Fruit fly (Drosophila melanogaster) whole organism, embryonic: Measurements from ENCODE around the gene Cyp318a1.
A peak's percentile ranks its signal among the peaks of the same experiment; 100 is the strongest.

Experiments
- Abd-B ChIP-seq: fragments of 200-800 bp; sonication (Bioruptor generic); optimal IDR thresholded peaks from 2 replicates; lab custom pipeline; 2018; ENCODE audit warnings: missing biosample characterization, mild to moderate bottlenecking, missing genetic modification characterization, moderate library complexity
- Adf1 ChIP-seq: fragments of 200-800 bp; sonication (Bioruptor generic); IDR thresholded peaks from 2 replicates; pipeline ENCODE4 v1.3.6; 2022; ENCODE audit warnings: missing biosample characterization, missing genetic modification characterization
- CG10267 ChIP-seq: fragments of 200-800 bp; sonication (Bioruptor generic); optimal IDR thresholded peaks from 2 replicates; lab custom pipeline; 2018; ENCODE audit warnings: missing biosample characterization, mild to moderate bottlenecking, missing genetic modification characterization, moderate library complexity
- CG10366 ChIP-seq: fragments of 200-800 bp; sonication (Bioruptor generic); IDR thresholded peaks from 2 replicates; pipeline ENCODE4 v1.3.6; 2022; ENCODE audit warnings: missing biosample characterization, missing genetic modification characterization
- CG10462 ChIP-seq: fragments of 200-800 bp; sonication (Bioruptor generic); optimal IDR thresholded peaks from 2 replicates; lab custom pipeline; 2016; ENCODE audit warnings: missing biosample characterization, missing genetic modification characterization
- CG12299 ChIP-seq: fragments of 200-800 bp; sonication (Bioruptor generic); optimal IDR thresholded peaks from 2 replicates; lab custom pipeline; 2018; ENCODE audit warnings: missing biosample characterization, mild to moderate bottlenecking, missing genetic modification characterization
- CG12769 ChIP-seq: fragments of 200-800 bp; sonication (Bioruptor generic); optimal IDR thresholded peaks from 2 replicates; lab custom pipeline; 2019; ENCODE audit warnings: missing biosample characterization, mild to moderate bottlenecking, missing genetic modification characterization, moderate library complexity
- CG15514 ChIP-seq: fragments of 200-800 bp; sonication (Bioruptor generic); optimal IDR thresholded peaks from 3 replicates; lab custom pipeline; 2017; ENCODE audit warnings: missing biosample characterization, missing genetic modification characterization, mild to moderate bottlenecking, moderate library complexity, missing genetic modification reagents
- CG1603 ChIP-seq: fragments of 200-800 bp; sonication (Bioruptor generic); optimal IDR thresholded peaks from 2 replicates; lab custom pipeline; 2019; ENCODE audit warnings: missing biosample characterization, mild to moderate bottlenecking, missing genetic modification characterization, moderate library complexity
- CG16813 ChIP-seq: fragments of 200-800 bp; sonication (Bioruptor generic); IDR thresholded peaks from 3 replicates; pipeline ENCODE4 v1.3.6; 2022; ENCODE audit warnings: missing biosample characterization, missing genetic modification characterization; ENCODE audit not compliant: partially characterized antibody
- CG17359 ChIP-seq: fragments of 200-800 bp; sonication (Bioruptor generic); optimal IDR thresholded peaks from 3 replicates; lab custom pipeline; 2018; ENCODE audit warnings: missing biosample characterization, mild to moderate bottlenecking, missing genetic modification characterization, moderate library complexity
- CG31224 ChIP-seq: fragments of 200-800 bp; sonication (Bioruptor generic); IDR thresholded peaks from 2 replicates; pipeline ENCODE4 v1.3.6; 2022; ENCODE audit warnings: missing biosample characterization, missing genetic modification characterization
- CG4328 ChIP-seq: fragments of 200-800 bp; sonication (Bioruptor generic); optimal IDR thresholded peaks from 3 replicates; lab custom pipeline; 2017; ENCODE audit warnings: missing biosample characterization, missing genetic modification reagents, missing genetic modification characterization
- CG43689 ChIP-seq: fragments of 200-800 bp; sonication (Bioruptor generic); IDR thresholded peaks from 2 replicates; pipeline ENCODE4 v1.3.6; 2022; ENCODE audit warnings: missing biosample characterization, missing genetic modification characterization
- CG7786 ChIP-seq: fragments of 200-800 bp; sonication (Bioruptor generic); optimal IDR thresholded peaks from 2 replicates; lab custom pipeline; 2016; ENCODE audit warnings: missing biosample characterization, missing genetic modification characterization
- CrebB ChIP-seq: fragments of 200-800 bp; sonication (Bioruptor generic); optimal IDR thresholded peaks from 3 replicates; lab custom pipeline; 2018; ENCODE audit warnings: missing biosample characterization, mild to moderate bottlenecking, missing genetic modification characterization
- Dad ChIP-seq: fragments of 200-800 bp; sonication (Bioruptor generic); optimal IDR thresholded peaks from 3 replicates; lab custom pipeline; 2016; ENCODE audit warnings: missing biosample characterization, missing genetic modification characterization
- Dbx ChIP-seq: fragments of 200-800 bp; sonication (Bioruptor generic); IDR thresholded peaks from 3 replicates; pipeline ENCODE4 v1.3.6; 2022; ENCODE audit warnings: missing biosample characterization, missing genetic modification characterization
- Dref ChIP-seq: fragments of 200-800 bp; sonication (Bioruptor generic); IDR thresholded peaks from 2 replicates; pipeline ENCODE4 v1.3.6; 2022; ENCODE audit warnings: missing biosample characterization, missing genetic modification characterization
- Ets65A ChIP-seq: fragments of 200-800 bp; sonication (Bioruptor generic); peaks from one replicate; lab custom pipeline; 2016; ENCODE audit warnings: missing biosample characterization, missing genetic modification characterization
- Hmr ChIP-seq: fragments of 200-800 bp; sonication (Bioruptor generic); optimal IDR thresholded peaks from 3 replicates; lab custom pipeline; 2017; ENCODE audit warnings: mild to moderate bottlenecking, missing biosample characterization, missing genetic modification reagents, missing genetic modification characterization
- Med ChIP-seq: fragments of 200-800 bp; sonication (Bioruptor generic); peaks from one replicate; lab custom pipeline; 2016; ENCODE audit warnings: missing biosample characterization, missing genetic modification characterization, mild to moderate bottlenecking, inconsistent platforms, moderate library complexity
- NC2α ChIP-seq: fragments of 200-800 bp; sonication (Bioruptor generic); optimal IDR thresholded peaks from 2 replicates; lab custom pipeline; 2016; ENCODE audit warnings: missing biosample characterization, missing genetic modification characterization
- NC2β ChIP-seq: fragments of 200-800 bp; sonication (Bioruptor generic); optimal IDR thresholded peaks from 2 replicates; lab custom pipeline; 2016; ENCODE audit warnings: missing biosample characterization, missing genetic modification characterization
- Scr ChIP-seq: fragments of 200-800 bp; sonication (Bioruptor generic); IDR thresholded peaks from 2 replicates; pipeline ENCODE4 v1.3.6; 2022; ENCODE audit warnings: missing biosample characterization, missing genetic modification characterization; ENCODE audit not compliant: partially characterized antibody
- Six4 ChIP-seq: fragments of 200-800 bp; sonication (Bioruptor generic); optimal IDR thresholded peaks from 2 replicates; lab custom pipeline; 2016; ENCODE audit warnings: missing biosample characterization, missing genetic modification characterization
- Trl ChIP-seq, 3 experiments: fragments of >200 bp in 2 of 3; fragments of 200-800 bp in 1 of 3; sonication (Bioruptor generic) in 1 of 3; optimal IDR thresholded peaks; 2 replicates in 1 of 3; 3 replicates in 2 of 3; lab custom pipeline; 2016 to 2017; ENCODE audit warnings: missing biosample characterization in 1 of 3, missing genetic modification characterization in 1 of 3
- ap ChIP-seq: fragments of 200-800 bp; sonication (Bioruptor generic); IDR thresholded peaks from 2 replicates; pipeline ENCODE4 v1.3.6; 2022; ENCODE audit warnings: missing biosample characterization, missing genetic modification characterization
- caup ChIP-seq: fragments of 200-800 bp; sonication (Bioruptor generic); optimal IDR thresholded peaks from 3 replicates; lab custom pipeline; 2017; ENCODE audit warnings: missing biosample characterization, mild to moderate bottlenecking, missing genetic modification characterization, moderate library complexity; ENCODE audit not compliant: severe bottlenecking
- dpn ChIP-seq, 2 experiments: fragments of 200-800 bp; sonication (Bioruptor generic); optimal IDR thresholded peaks; 3 replicates each; lab custom pipeline; 2016; ENCODE audit warnings: missing biosample characterization in 2 of 2, missing genetic modification characterization in 2 of 2
- grau ChIP-seq: fragments of 200-800 bp; optimal IDR thresholded peaks from 3 replicates; lab custom pipeline; 2019; ENCODE audit warnings: missing biosample characterization, mild to moderate bottlenecking, missing genetic modification characterization, moderate library complexity
- gt ChIP-seq: fragments of 200-800 bp; sonication (Bioruptor generic); IDR thresholded peaks from 2 replicates; pipeline ENCODE4 v1.3.6; 2022; ENCODE audit warnings: missing biosample characterization, missing genetic modification characterization
- h ChIP-seq: fragments of >200 bp; optimal IDR thresholded peaks from 2 replicates; lab custom pipeline; 2017
- kni ChIP-seq: fragments of 200-800 bp; sonication (Bioruptor generic); optimal IDR thresholded peaks from 3 replicates; lab custom pipeline; 2017; ENCODE audit warnings: mild to moderate bottlenecking, missing biosample characterization, missing genetic modification reagents, missing genetic modification characterization
- lab ChIP-seq: fragments of 200-800 bp; sonication (Bioruptor generic); optimal IDR thresholded peaks from 3 replicates; lab custom pipeline; 2017; ENCODE audit warnings: missing biosample characterization, missing genetic modification characterization, mild to moderate bottlenecking, moderate library complexity, missing genetic modification reagents
- lmd ChIP-seq: fragments of 200-800 bp; sonication (Bioruptor generic); IDR thresholded peaks from 2 replicates; pipeline ENCODE4 v1.3.6; 2022; ENCODE audit warnings: missing biosample characterization, missing genetic modification characterization
- nerfin-1 ChIP-seq: fragments of 200-800 bp; sonication (Bioruptor generic); optimal IDR thresholded peaks from 3 replicates; lab custom pipeline; 2019; ENCODE audit warnings: missing biosample characterization, mild to moderate bottlenecking, missing genetic modification characterization, moderate library complexity
- p53 ChIP-seq: fragments of 200-800 bp; sonication (Bioruptor generic); optimal IDR thresholded peaks from 2 replicates; lab custom pipeline; 2016; ENCODE audit warnings: missing biosample characterization, missing genetic modification characterization
- peb ChIP-seq: fragments of 200-800 bp; sonication (Bioruptor generic); IDR thresholded peaks from 2 replicates; pipeline ENCODE4 v1.3.6; 2022; ENCODE audit warnings: missing biosample characterization, missing genetic modification characterization
- prd ChIP-seq, 3 experiments: fragments of >200 bp in 2 of 3; fragments of 200-800 bp in 1 of 3; sonication (Bioruptor generic) in 1 of 3; optimal IDR thresholded peaks in 2 of 3; IDR thresholded peaks in 1 of 3; 2 replicates in 2 of 3; 3 replicates in 1 of 3; pipeline versions ENCODE4 v1.3.6 to Lab custom; 2017 to 2022; ENCODE audit warnings: missing biosample characterization in 1 of 3, missing genetic modification characterization in 1 of 3
- pros ChIP-seq: fragments of 200-800 bp; sonication (Bioruptor generic); optimal IDR thresholded peaks from 3 replicates; lab custom pipeline; 2019; ENCODE audit warnings: missing biosample characterization, mild to moderate bottlenecking, missing genetic modification characterization, moderate library complexity
- pum ChIP-seq: fragments of 200-800 bp; sonication (Bioruptor generic); optimal IDR thresholded peaks from 2 replicates; lab custom pipeline; 2016; ENCODE audit warnings: missing biosample characterization, missing genetic modification characterization
- row ChIP-seq: fragments of 200-800 bp; sonication (Bioruptor generic); IDR thresholded peaks from 3 replicates; pipeline ENCODE4 v1.3.6; 2022; ENCODE audit warnings: missing biosample characterization, missing genetic modification characterization
- sens-2 ChIP-seq: fragments of 200-800 bp; sonication (Bioruptor generic); IDR thresholded peaks from 2 replicates; pipeline ENCODE4 v1.3.6; 2022; ENCODE audit warnings: missing biosample characterization, missing genetic modification characterization
- slp2 ChIP-seq: fragments of 200-800 bp; sonication (Bioruptor generic); optimal IDR thresholded peaks from 2 replicates; lab custom pipeline; 2016; ENCODE audit warnings: missing biosample characterization, missing genetic modification characterization
- tin ChIP-seq: fragments of 200-800 bp; sonication (Bioruptor generic); optimal IDR thresholded peaks from 3 replicates; lab custom pipeline; 2016; ENCODE audit warnings: missing biosample characterization, missing genetic modification characterization
- twi ChIP-seq: fragments of 200-800 bp; optimal IDR thresholded peaks from 2 replicates; lab custom pipeline; 2019; ENCODE audit warnings: missing biosample characterization, mild to moderate bottlenecking, missing genetic modification characterization, moderate library complexity
- vfl ChIP-seq: fragments of 200-800 bp; sonication (Bioruptor generic); optimal IDR thresholded peaks from 2 replicates; lab custom pipeline; 2016; ENCODE audit warnings: missing biosample characterization, missing genetic modification characterization
- vnd ChIP-seq: fragments of 200-800 bp; sonication (Bioruptor generic); IDR thresholded peaks from 3 replicates; pipeline ENCODE4 v1.3.6; 2022; ENCODE audit warnings: missing biosample characterization, missing genetic modification characterization; ENCODE audit not compliant: partially characterized antibody
- zen ChIP-seq: fragments of 200-800 bp; sonication (Bioruptor generic); optimal IDR thresholded peaks from 3 replicates; lab custom pipeline; 2018; ENCODE audit warnings: missing biosample characterization, mild to moderate bottlenecking, missing genetic modification characterization, moderate library complexity
- zf30C ChIP-seq: fragments of 200-800 bp; sonication (Bioruptor generic); optimal IDR thresholded peaks from 3 replicates; lab custom pipeline; 2018; ENCODE audit warnings: missing biosample characterization, mild to moderate bottlenecking, missing genetic modification characterization

Gene Cyp318a1

dm6 chrX:12084406-12084805 lies 52.0 kb downstream of the Cyp318a1 start (continued):
- TF ChIP-seq row (GFP tag; lab: Robert Waterston, UW) = peak; percentile 43; the same call in 1 of the 3 replicates
- no peak for TF ChIP-seq slp2 (GFP tag; lab: Kevin White, UChicago)
- no peak for TF ChIP-seq peb
- TF ChIP-seq CG4328 (GFP tag; lab: Kevin White, UChicago) = no peak
- no peak for TF ChIP-seq Med
- no peak for TF ChIP-seq Trl (optimal IDR thresholded peaks at IDR 0.05; lab: Kevin White, UChicago)
- TF ChIP-seq Trl (GFP tag; optimal IDR thresholded peaks at IDR 0.05; lab: Kevin White, UChicago) = no peak
- TF ChIP-seq CG1603 = peak; percentile 26
- peak; percentile 11 for TF ChIP-seq CG12769 (tag; lab: Kevin White, UChicago)
- TF ChIP-seq CG10462 (GFP tag; lab: Kevin White, UChicago) = no peak
- no peak for TF ChIP-seq NC2α (GFP tag; lab: Kevin White, UChicago)
- no peak for TF ChIP-seq CG10366
- TF ChIP-seq caup (GFP tag; lab: Kevin White, UChicago) = peak; percentile 34
- no peak for TF ChIP-seq NC2β (GFP tag; lab: Kevin White, UChicago)
- no peak for TF ChIP-seq CG16813 (GFP tag; lab: Robert Waterston, UW)
- no peak for TF ChIP-seq dpn (GFP tag; optimal IDR thresholded peaks at IDR 0.05; lab: Kevin White, UChicago)
- TF ChIP-seq CG15514 = peak; percentile 6
- no peak for TF ChIP-seq CG12299
- TF ChIP-seq Dref (GFP tag; lab: Robert Waterston, UW) = no peak
- TF ChIP-seq lab = peak; percentile 56
- no peak for TF ChIP-seq ap
- no peak for TF ChIP-seq Scr (GFP tag; lab: Robert Waterston, UW)
- TF ChIP-seq Adf1 (GFP tag; lab: Robert Waterston, UW) = no peak
- 0 out of 3 replicates have a peak, but pooled peaks have one; percentile 42 for TF ChIP-seq Dbx (GFP tag; lab: Robert Waterston, UW)
- TF ChIP-seq gt (GFP tag; lab: Robert Waterston, UW) = no peak
- TF ChIP-seq sens-2 (GFP tag; lab: Robert Waterston, UW) = no peak
- TF ChIP-seq h (lab: Kevin White, UChicago) = no peak
- TF ChIP-seq nerfin-1 (tag; lab: Kevin White, UChicago) = no peak
- TF ChIP-seq vfl (GFP tag; lab: Kevin White, UChicago) = no peak
- TF ChIP-seq CG43689 (GFP tag; lab: Robert Waterston, UW) = no peak
- TF ChIP-seq Ets65A (GFP tag; lab: Kevin White, UChicago) = peak; percentile 90
- no peak for TF ChIP-seq zen (tag; lab: Kevin White, UChicago)
- TF ChIP-seq pum (GFP tag; lab: Kevin White, UChicago) = no peak
- no peak for TF ChIP-seq Dad (GFP tag; lab: Kevin White, UChicago)
- TF ChIP-seq lmd (GFP tag; lab: Robert Waterston, UW) = peak; percentile 42; the same call in 1 of the 2 replicates
- TF ChIP-seq Hmr = peak; percentile 25
- no peak for TF ChIP-seq tin (GFP tag; lab: Kevin White, UChicago)
- TF ChIP-seq CrebB (tag; lab: Kevin White, UChicago) = no peak
- no peak for TF ChIP-seq pros (GFP tag; lab: Kevin White, UChicago)
- TF ChIP-seq Six4 = no peak
- TF ChIP-seq grau (tag; lab: Kevin White, UChicago) = peak; percentile 14
- TF ChIP-seq prd (optimal IDR thresholded peaks at IDR 0.05; lab: Kevin White, UChicago) = no peak
- TF ChIP-seq prd (GFP tag; IDR thresholded peaks at IDR 0.05; lab: Robert Waterston, UW) = peak; percentile 36; the same call in 1 of the 3 replicates
- TF ChIP-seq p53 (GFP tag; lab: Kevin White, UChicago) = no peak
- TF ChIP-seq Abd-B (GFP tag; lab: Kevin White, UChicago) = no peak
- no peak for TF ChIP-seq kni (GFP tag; lab: Kevin White, UChicago)
- no peak for TF ChIP-seq zf30C (GFP tag; lab: Kevin White, UChicago)
- TF ChIP-seq CG31224 (GFP tag; lab: Robert Waterston, UW) = no peak
- no peak for TF ChIP-seq CG10267 (tag; lab: Kevin White, UChicago)
- TF ChIP-seq twi (tag; lab: Kevin White, UChicago) = no peak
- no peak for TF ChIP-seq CG17359 (tag; lab: Kevin White, UChicago)
- no peak for TF ChIP-seq CG7786 (GFP tag; lab: Kevin White, UChicago)
- TF ChIP-seq vnd (GFP tag; lab: Robert Waterston, UW) = no peak
